Worm (Caenorhabditis elegans): ENCODE data around the gene clec-181.

- TF ChIP-seq snpc-4 (tag; optimal IDR thresholded peaks at IDR 0.05) = no peak
- TF ChIP-seq nhr-12 (tag; optimal IDR thresholded peaks at IDR 0.05) = no peak
- TF ChIP-seq zag-1 (tag; optimal IDR thresholded peaks at IDR 0.05) = no peak
- TF ChIP-seq lin-39 (tag; optimal IDR thresholded peaks at IDR 0.05) = no peak
- TF ChIP-seq nhr-25 (tag; optimal IDR thresholded peaks at IDR 0.05) = no peak
- peak; percentile 67 for TF ChIP-seq skn-1 (tag; optimal IDR thresholded peaks at IDR 0.05)
- TF ChIP-seq nhr-67 (tag; optimal IDR thresholded peaks at IDR 0.05) = no peak
These were observed 10.5 kb upstream of the clec-181 start, which contains the start of gene catp-7 for ce11 chrIV:8585076-8586033.

Data from whole organism, L3 larva.